Worm (Caenorhabditis elegans) whole organism, early embryonic: ENCODE data around the gene wdr-62.

ENCODE experiments used
- B0310.2 ChIP-seq: sonication (generic microtip); optimal IDR thresholded peaks from 2 replicates; lab custom pipeline; 2016; ENCODE audit warnings: mild to moderate bottlenecking, missing genetic modification characterization, missing compliant biosample characterization
- F13C5.2 ChIP-seq: sonication (generic microtip); optimal IDR thresholded peaks from 2 replicates; lab custom pipeline; 2017; ENCODE audit warnings: mild to moderate bottlenecking, missing genetic modification characterization, inconsistent platforms, missing compliant biosample characterization
- aly-1 ChIP-seq: sonication (generic microtip); optimal IDR thresholded peaks from 2 replicates; lab custom pipeline; 2016; ENCODE audit warnings: missing genetic modification characterization, missing compliant biosample characterization
- ama-1 ChIP-seq: fragments of 150-350 bp; optimal IDR thresholded peaks from 2 replicates; lab custom pipeline; 2014
- ceh-13 ChIP-seq: fragments of 200-800 bp; sonication (Bioruptor generic); optimal IDR thresholded peaks from 2 replicates; lab custom pipeline; 2018; ENCODE audit warnings: mild to moderate bottlenecking, missing genetic modification characterization, missing compliant biosample characterization
- ceh-36 ChIP-seq: sonication (generic microtip); optimal IDR thresholded peaks from 2 replicates; lab custom pipeline; 2016; ENCODE audit warnings: missing genetic modification characterization, inconsistent platforms, missing compliant biosample characterization
- ets-7 ChIP-seq: sonication (generic microtip); optimal IDR thresholded peaks from 2 replicates; lab custom pipeline; 2016; ENCODE audit warnings: missing genotype, missing genetic modification characterization, missing compliant biosample characterization
- flt-1 ChIP-seq: fragments of 200-800 bp; sonication (Bioruptor generic); IDR thresholded peaks from 2 replicates; pipeline ENCODE4 v1.3.6; 2022; ENCODE audit warnings: missing genetic modification characterization, missing compliant biosample characterization
- hmbx-1 ChIP-seq: sonication (generic microtip); optimal IDR thresholded peaks from 2 replicates; lab custom pipeline; 2016; ENCODE audit warnings: mild to moderate bottlenecking, missing genetic modification characterization, missing compliant biosample characterization
- hmg-4 ChIP-seq: fragments of 200-800 bp; sonication (Bioruptor generic); optimal IDR thresholded peaks from 2 replicates; lab custom pipeline; 2018; ENCODE audit warnings: mild to moderate bottlenecking, missing genetic modification characterization, missing compliant biosample characterization
- hnd-1 ChIP-seq: sonication (generic microtip); optimal IDR thresholded peaks from 2 replicates; lab custom pipeline; 2016; ENCODE audit warnings: missing genetic modification characterization, missing compliant biosample characterization
- pes-1 ChIP-seq: fragments of 200-800 bp; sonication (Bioruptor generic); IDR thresholded peaks from 2 replicates; pipeline ENCODE4 v1.3.6; 2022; ENCODE audit warnings: missing genetic modification reagents, missing genetic modification characterization, missing compliant biosample characterization
- scrt-1 ChIP-seq: fragments of 200-800 bp; sonication (Bioruptor generic); IDR thresholded peaks from 2 replicates; pipeline ENCODE4 v1.3.6; 2022; ENCODE audit warnings: missing genetic modification characterization, missing compliant biosample characterization
- sea-1 ChIP-seq: fragments of 200-800 bp; sonication (Bioruptor generic); conservative IDR thresholded peaks from 2 replicates; pipeline ENCODE4 v1.3.6; 2022; ENCODE audit warnings: missing genetic modification characterization, missing compliant biosample characterization
- tbx-11 ChIP-seq: fragments of 200-800 bp; sonication (Bioruptor generic); IDR thresholded peaks from 2 replicates; pipeline ENCODE4 v1.3.6; 2022; ENCODE audit warnings: missing genetic modification characterization, missing compliant biosample characterization
- tbx-37 ChIP-seq: fragments of 200-800 bp; sonication (Bioruptor generic); conservative IDR thresholded peaks from 2 replicates; pipeline ENCODE4 v1.3.6; 2022; ENCODE audit warnings: missing genetic modification reagents, missing genetic modification characterization, missing compliant biosample characterization
- tra-4 ChIP-seq: sonication (generic microtip); optimal IDR thresholded peaks from 2 replicates; lab custom pipeline; 2017; ENCODE audit warnings: missing genetic modification characterization, missing compliant biosample characterization

Gene wdr-62

DNA sequence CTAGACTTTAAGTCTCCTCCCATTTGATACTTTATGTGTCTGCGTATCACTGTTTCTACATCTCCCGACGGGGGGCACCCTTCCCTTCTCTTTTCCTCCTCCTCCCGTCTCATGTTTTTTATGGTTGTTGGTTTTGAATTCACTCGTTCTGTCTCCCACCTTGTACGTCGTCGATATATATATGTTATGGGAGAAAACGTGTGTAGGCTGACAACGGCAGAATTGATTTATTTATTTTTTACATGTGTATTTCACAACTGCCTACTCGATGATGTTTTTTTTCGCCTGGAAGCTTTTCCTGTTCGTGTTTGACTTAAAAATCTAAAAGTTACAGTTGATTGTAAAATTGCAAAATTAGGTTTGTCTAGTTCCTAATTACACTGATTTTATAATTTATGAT lies 1.4 kb upstream of the wdr-62 start:
- TF ChIP-seq tbx-11 (GFP tag; lab: Robert Waterston, UW) (no peak), scrt-1 (GFP tag; lab: Robert Waterston, UW) (no peak), hmg-4 (GFP tag; lab: Kevin White, UChicago) (no peak), sea-1 (GFP tag; lab: Robert Waterston, UW) (no peak), hmbx-1 (no peak), ceh-36 (tag; lab: Kevin White, UChicago) (no peak), pes-1 (GFP tag; lab: Robert Waterston, UW) (no peak), tbx-37 (GFP tag; lab: Robert Waterston, UW) (no peak), F13C5.2 (no peak), hnd-1 (tag; lab: Kevin White, UChicago) (no peak), B0310.2 (tag; lab: Kevin White, UChicago) (no peak), aly-1 (tag; lab: Kevin White, UChicago) (no peak), ceh-13 (GFP tag; lab: Kevin White, UChicago) (no peak), ama-1 (lab: Kevin White, UChicago) (no peak), tra-4 (tag; lab: Kevin White, UChicago) (no peak), flt-1 (no peak), ets-7 (tag; lab: Kevin White, UChicago) (no peak)

ce11 chrV:9443109-9443508 lies 739 bp upstream of the wdr-62 start:
- no peak for TF ChIP-seq B0310.2 (tag; lab: Kevin White, UChicago)
- no peak for TF ChIP-seq scrt-1 (GFP tag; lab: Robert Waterston, UW)
- no peak for TF ChIP-seq tra-4 (tag; lab: Kevin White, UChicago)
- TF ChIP-seq ama-1 (lab: Kevin White, UChicago), result no peak
- TF ChIP-seq ceh-36 (tag; lab: Kevin White, UChicago), result no peak
- TF ChIP-seq ceh-13 (GFP tag; lab: Kevin White, UChicago), result no peak

DNA sequence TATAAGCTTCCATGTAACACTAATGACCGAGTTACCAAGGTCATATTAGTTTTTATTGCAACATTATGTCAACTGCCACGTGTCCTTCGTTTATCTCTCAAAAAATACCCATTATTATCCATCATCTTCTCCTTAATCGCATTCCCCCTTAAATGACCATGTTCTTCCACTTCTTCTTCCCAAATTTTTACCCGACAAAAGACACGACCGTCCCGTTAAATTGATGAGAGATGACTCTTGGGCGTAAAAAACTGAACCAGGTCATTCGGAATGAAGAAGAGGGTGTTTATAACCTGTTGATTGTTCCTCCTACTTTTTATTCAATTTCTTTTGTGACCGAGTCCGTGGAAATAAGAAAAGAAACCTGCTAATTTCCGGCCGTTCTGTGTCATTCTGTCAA lies 770 bp downstream of the wdr-62 start:
- TF ChIP-seq scrt-1 (GFP tag; lab: Robert Waterston, UW) (no peak), ama-1 (lab: Kevin White, UChicago) (no peak), F13C5.2 (no peak), ceh-13 (GFP tag; lab: Kevin White, UChicago) (no peak), flt-1 (no peak), tra-4 (tag; lab: Kevin White, UChicago) (no peak), B0310.2 (tag; lab: Kevin White, UChicago) (no peak), ceh-36 (tag; lab: Kevin White, UChicago) (no peak), aly-1 (tag; lab: Kevin White, UChicago) (no peak), hmg-4 (GFP tag; lab: Kevin White, UChicago) (no peak), hmbx-1 (no peak), pes-1 (GFP tag; lab: Robert Waterston, UW) (no peak), sea-1 (GFP tag; lab: Robert Waterston, UW) (no peak), tbx-37 (GFP tag; lab: Robert Waterston, UW) (no peak), ets-7 (tag; lab: Kevin White, UChicago) (no peak), tbx-11 (GFP tag; lab: Robert Waterston, UW) (no peak), hnd-1 (tag; lab: Kevin White, UChicago) (no peak)

- no peak for TF ChIP-seq B0310.2 (tag; lab: Kevin White, UChicago)
- TF ChIP-seq hmbx-1, result no peak
- TF ChIP-seq tbx-37 (GFP tag; lab: Robert Waterston, UW), result no peak
- TF ChIP-seq aly-1 (tag; lab: Kevin White, UChicago), result no peak
- TF ChIP-seq ama-1 (lab: Kevin White, UChicago), result no peak
- TF ChIP-seq ets-7 (tag; lab: Kevin White, UChicago), result no peak
- no peak for TF ChIP-seq flt-1
- no peak for TF ChIP-seq sea-1 (GFP tag; lab: Robert Waterston, UW)
- TF ChIP-seq tra-4 (tag; lab: Kevin White, UChicago), result no peak
- TF ChIP-seq pes-1 (GFP tag; lab: Robert Waterston, UW), result no peak
- no peak for TF ChIP-seq ceh-36 (tag; lab: Kevin White, UChicago)
- no peak for TF ChIP-seq ceh-13 (GFP tag; lab: Kevin White, UChicago)
These were observed 7.6 kb downstream of the wdr-62 start for ce11 chrV:9451485-9451884.

ce11 chrV:9453333-9453732 lies 9.5 kb downstream of the wdr-62 start:
- TF ChIP-seq hmg-4 (GFP tag; lab: Kevin White, UChicago) (no peak), hnd-1 (tag; lab: Kevin White, UChicago) (no peak), ets-7 (tag; lab: Kevin White, UChicago) (no peak), flt-1 (no peak), aly-1 (tag; lab: Kevin White, UChicago) (no peak), sea-1 (GFP tag; lab: Robert Waterston, UW) (no peak), ama-1 (lab: Kevin White, UChicago) (no peak)

DNA sequence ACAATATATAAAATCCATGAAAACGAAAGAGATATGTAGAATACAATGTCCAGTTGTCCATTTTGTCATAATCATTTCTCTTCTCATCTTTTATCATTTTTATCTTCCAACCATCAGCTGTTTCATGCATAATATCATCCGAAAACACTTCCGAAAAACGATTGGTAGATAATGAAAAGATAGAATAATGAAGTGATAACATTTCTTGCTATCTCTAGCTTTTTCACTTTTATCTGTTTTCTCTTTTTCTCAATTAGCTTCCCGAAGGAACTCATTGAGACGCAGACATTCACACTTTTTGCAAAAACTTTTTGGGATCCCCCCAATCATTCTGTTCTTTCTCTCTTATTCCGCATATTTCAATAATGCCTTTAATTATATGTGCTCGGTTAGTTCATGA lies 10.1 kb downstream of the wdr-62 start:
- TF ChIP-seq tbx-11 (GFP tag; lab: Robert Waterston, UW) (no peak), hmbx-1 (no peak), B0310.2 (tag; lab: Kevin White, UChicago) (no peak), aly-1 (tag; lab: Kevin White, UChicago) (no peak), flt-1 (no peak), ets-7 (tag; lab: Kevin White, UChicago) (no peak), ceh-36 (tag; lab: Kevin White, UChicago) (no peak), pes-1 (GFP tag; lab: Robert Waterston, UW) (no peak), F13C5.2 (no peak), hnd-1 (tag; lab: Kevin White, UChicago) (no peak), hmg-4 (GFP tag; lab: Kevin White, UChicago) (no peak), scrt-1 (GFP tag; lab: Robert Waterston, UW) (no peak), ama-1 (lab: Kevin White, UChicago) (no peak), ceh-13 (GFP tag; lab: Kevin White, UChicago) (no peak), sea-1 (GFP tag; lab: Robert Waterston, UW) (no peak), tbx-37 (GFP tag; lab: Robert Waterston, UW) (no peak), tra-4 (tag; lab: Kevin White, UChicago) (no peak)

DNA sequence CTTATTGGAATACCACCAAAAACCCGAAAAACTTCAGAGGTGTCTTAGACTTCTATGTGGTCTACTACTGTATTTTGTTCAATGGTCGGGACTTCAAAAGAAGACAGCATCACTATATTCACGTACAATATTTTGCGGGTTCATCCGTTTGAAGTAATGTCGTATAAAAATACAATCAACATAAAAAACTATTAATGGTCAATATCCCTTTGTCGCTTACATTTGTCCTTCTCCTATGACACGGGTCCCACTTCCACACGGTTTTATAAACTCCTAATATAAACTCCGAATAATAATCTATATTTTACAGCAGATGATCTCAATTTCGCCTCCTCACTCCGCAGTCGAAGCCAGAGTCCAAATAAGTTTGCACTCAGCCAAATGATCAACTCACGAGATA lies 13.7 kb downstream of the wdr-62 start:
- TF ChIP-seq flt-1 (no peak), pes-1 (GFP tag; lab: Robert Waterston, UW) (no peak), hmbx-1 (no peak), B0310.2 (tag; lab: Kevin White, UChicago) (no peak), tbx-37 (GFP tag; lab: Robert Waterston, UW) (no peak), sea-1 (GFP tag; lab: Robert Waterston, UW) (no peak), hmg-4 (GFP tag; lab: Kevin White, UChicago) (no peak), ets-7 (tag; lab: Kevin White, UChicago) (no peak), tra-4 (tag; lab: Kevin White, UChicago) (no peak), F13C5.2 (no peak), ceh-36 (tag; lab: Kevin White, UChicago) (no peak), aly-1 (tag; lab: Kevin White, UChicago) (no peak)
